Fruit fly (Drosophila melanogaster) whole organism, pupa: ENCODE data around the gene CG14445.

Source experiments
- CG10348 ChIP-seq: fragments of 200-800 bp; sonication (Bioruptor generic); IDR thresholded peaks from 2 replicates; pipeline ENCODE4 v1.3.6; 2022; ENCODE audit warnings: missing biosample characterization, missing genetic modification characterization
- CG14655 ChIP-seq: fragments of 200-800 bp; sonication (Bioruptor generic); optimal IDR thresholded peaks from 3 replicates; lab custom pipeline; 2017; ENCODE audit warnings: mild to moderate bottlenecking, missing biosample characterization, missing genetic modification reagents, missing genetic modification characterization
- CG34367 ChIP-seq: fragments of 200-800 bp; sonication (Bioruptor generic); optimal IDR thresholded peaks from 2 replicates; lab custom pipeline; 2018; ENCODE audit warnings: missing biosample characterization, mild to moderate bottlenecking, missing genetic modification characterization
- CG4496 ChIP-seq: fragments of 200-800 bp; sonication (Bioruptor generic); IDR thresholded peaks from 3 replicates; pipeline ENCODE4 v1.3.6; 2022; ENCODE audit warnings: missing biosample characterization, missing genetic modification characterization
- CG9948 ChIP-seq: fragments of 200-800 bp; sonication (Bioruptor generic); optimal IDR thresholded peaks from 2 replicates; lab custom pipeline; 2018; ENCODE audit warnings: missing biosample characterization, mild to moderate bottlenecking, missing genetic modification characterization, moderate library complexity
- D1 ChIP-seq: fragments of 200-800 bp; sonication (Bioruptor generic); optimal IDR thresholded peaks from 2 replicates; lab custom pipeline; 2018; ENCODE audit warnings: missing biosample characterization, mild to moderate bottlenecking, missing genetic modification characterization, moderate library complexity
- EcR ChIP-seq: fragments of 200-800 bp; sonication (Bioruptor generic); optimal IDR thresholded peaks from 3 replicates; lab custom pipeline; 2019; ENCODE audit warnings: missing biosample characterization, missing genetic modification characterization, mild to moderate bottlenecking, moderate library complexity, missing genetic modification reagents
- Ets98B ChIP-seq: fragments of 200-800 bp; sonication (Bioruptor generic); IDR thresholded peaks from 2 replicates; pipeline ENCODE4 v1.3.6; 2022; ENCODE audit warnings: missing biosample characterization, missing genetic modification characterization
- gl ChIP-seq: fragments of 200-800 bp; sonication (Bioruptor generic); optimal IDR thresholded peaks from 2 replicates; lab custom pipeline; 2018; ENCODE audit warnings: missing biosample characterization, mild to moderate bottlenecking, missing genetic modification characterization

DNA sequence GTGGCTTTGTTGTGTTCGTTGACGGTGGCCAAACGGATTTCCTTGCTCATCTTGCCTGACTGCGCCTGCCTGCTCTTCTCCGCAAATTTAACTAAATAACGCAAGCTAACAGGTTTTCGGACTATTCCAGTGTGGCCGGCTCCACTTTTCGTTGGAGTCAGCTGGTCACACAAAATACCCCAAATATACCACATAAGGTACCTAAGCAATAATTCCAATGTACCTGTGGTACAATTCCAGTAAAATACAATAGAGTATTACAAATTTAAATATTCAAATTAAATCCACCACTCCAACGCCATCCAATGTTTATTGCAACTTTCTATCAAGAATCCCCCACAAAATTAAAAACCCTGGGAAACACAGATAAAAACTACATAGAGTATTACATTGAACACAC, 39.5 kb downstream of the CG14445 start, which contains the start of gene CG3566:
- TF ChIP-seq CG14655 (GFP tag; lab: Kevin White, UChicago) (no peak), EcR (GFP tag; lab: Kevin White, UChicago) (no peak), D1 (tag; lab: Kevin White, UChicago) (no peak), CG10348 (GFP tag; lab: Robert Waterston, UW) (no peak), CG34367 (tag; lab: Kevin White, UChicago) (no peak), CG4496 (no peak), CG9948 (no peak), gl (tag; lab: Kevin White, UChicago) (no peak), Ets98B (GFP tag; lab: Robert Waterston, UW) (no peak; the same call in 1 of the 2 replicates)
